Fruit fly (Drosophila melanogaster) whole organism, embryonic: ENCODE results near the gene slmb.
A peak's percentile ranks its signal among the peaks of the same experiment; 100 is the strongest.

Source experiments
- Atf6 ChIP-seq: fragments of 200-800 bp; sonication (Bioruptor generic); IDR thresholded peaks from 2 replicates; pipeline ENCODE4 v1.3.6; 2022; ENCODE audit warnings: missing biosample characterization, missing genetic modification characterization
- BEAF-32 ChIP-seq: fragments of 200-800 bp; sonication (Bioruptor generic); optimal IDR thresholded peaks from 3 replicates; lab custom pipeline; 2017; ENCODE audit warnings: missing biosample characterization, missing genetic modification characterization, mild to moderate bottlenecking, moderate library complexity, missing genetic modification reagents
- CG1024 ChIP-seq: fragments of 200-800 bp; sonication (Bioruptor generic); IDR thresholded peaks from 2 replicates; pipeline ENCODE4 v1.3.6; 2022; ENCODE audit warnings: missing biosample characterization, missing genetic modification characterization
- CG10462 ChIP-seq: fragments of 200-800 bp; sonication (Bioruptor generic); optimal IDR thresholded peaks from 2 replicates; lab custom pipeline; 2016; ENCODE audit warnings: missing biosample characterization, missing genetic modification characterization
- CG10565 ChIP-seq: fragments of 200-800 bp; sonication (Bioruptor generic); optimal IDR thresholded peaks from 3 replicates; lab custom pipeline; 2016; ENCODE audit warnings: missing biosample characterization, mild to moderate bottlenecking, missing genetic modification characterization
- CG11085 ChIP-seq: fragments of 200-800 bp; sonication (Bioruptor generic); IDR thresholded peaks from 2 replicates; pipeline ENCODE4 v1.3.6; 2022; ENCODE audit warnings: missing biosample characterization, missing genetic modification characterization
- CG11695 ChIP-seq: fragments of 200-800 bp; sonication (Bioruptor generic); IDR thresholded peaks from 3 replicates; pipeline ENCODE4 v1.3.6; 2022; ENCODE audit warnings: missing biosample characterization, missing genetic modification characterization
- CG12219 ChIP-seq: fragments of 200-800 bp; sonication (Bioruptor generic); optimal IDR thresholded peaks from 3 replicates; lab custom pipeline; 2018; ENCODE audit warnings: missing biosample characterization, mild to moderate bottlenecking, missing genetic modification characterization
- CG14965 ChIP-seq: fragments of 200-800 bp; sonication (Bioruptor generic); optimal IDR thresholded peaks from 2 replicates; lab custom pipeline; 2016; ENCODE audit warnings: missing biosample characterization, missing genetic modification characterization, borderline replicate concordance
- CG16815 ChIP-seq: fragments of 200-800 bp; sonication (Bioruptor generic); optimal IDR thresholded peaks from 3 replicates; lab custom pipeline; 2017; ENCODE audit warnings: missing biosample characterization, mild to moderate bottlenecking, missing genetic modification characterization
- CG18599 ChIP-seq: fragments of 200-800 bp; sonication (Bioruptor generic); optimal IDR thresholded peaks from 3 replicates; lab custom pipeline; 2017; ENCODE audit warnings: missing biosample characterization, missing genetic modification characterization, mild to moderate bottlenecking, moderate library complexity, missing genetic modification reagents
- CG18619 ChIP-seq: fragments of 200-800 bp; sonication (Bioruptor generic); optimal IDR thresholded peaks from 3 replicates; lab custom pipeline; 2017; ENCODE audit warnings: missing biosample characterization, mild to moderate bottlenecking, missing genetic modification characterization
- CG2129 ChIP-seq: fragments of 200-800 bp; sonication (Bioruptor generic); IDR thresholded peaks from 2 replicates; pipeline ENCODE4 v1.3.6; 2022; ENCODE audit warnings: missing biosample characterization, missing genetic modification characterization; ENCODE audit not compliant: partially characterized antibody
- CG30020 ChIP-seq: fragments of 200-800 bp; optimal IDR thresholded peaks from 2 replicates; lab custom pipeline; 2019; ENCODE audit warnings: missing biosample characterization, mild to moderate bottlenecking, missing genetic modification characterization, moderate library complexity
- CG31388 ChIP-seq: fragments of 200-800 bp; sonication (Bioruptor generic); optimal IDR thresholded peaks from 2 replicates; lab custom pipeline; 2016; ENCODE audit warnings: missing biosample characterization, missing genetic modification characterization
- CG31441 ChIP-seq: fragments of 200-800 bp; sonication (Bioruptor generic); IDR thresholded peaks from 2 replicates; pipeline ENCODE4 v1.3.6; 2022; ENCODE audit warnings: missing biosample characterization, missing genetic modification characterization
- CG42726 ChIP-seq: fragments of 200-800 bp; sonication (Bioruptor generic); IDR thresholded peaks from 2 replicates; pipeline ENCODE4 v1.3.6; 2022; ENCODE audit warnings: missing biosample characterization, missing genetic modification characterization; ENCODE audit not compliant: partially characterized antibody
- CG7372 ChIP-seq: fragments of 200-800 bp; sonication (Bioruptor generic); IDR thresholded peaks from 2 replicates; pipeline ENCODE4 v1.3.6; 2022; ENCODE audit warnings: missing biosample characterization, missing genetic modification characterization
- CG7987 ChIP-seq: fragments of 200-800 bp; sonication (Bioruptor generic); optimal IDR thresholded peaks from 2 replicates; lab custom pipeline; 2018; ENCODE audit warnings: missing biosample characterization, mild to moderate bottlenecking, missing genetic modification characterization, moderate library complexity
- CG8944 ChIP-seq: fragments of 200-800 bp; sonication (Bioruptor generic); optimal IDR thresholded peaks from 3 replicates; lab custom pipeline; 2016; ENCODE audit warnings: missing biosample characterization, missing genetic modification characterization
- CoRest ChIP-seq: fragments of 200-800 bp; sonication (Bioruptor generic); optimal IDR thresholded peaks from 3 replicates; lab custom pipeline; 2018; ENCODE audit warnings: missing biosample characterization, mild to moderate bottlenecking, missing genetic modification characterization, moderate library complexity
- Fer1 ChIP-seq: fragments of 200-800 bp; sonication (Bioruptor generic); optimal IDR thresholded peaks from 2 replicates; lab custom pipeline; 2017; ENCODE audit warnings: missing biosample characterization, mild to moderate bottlenecking, missing genetic modification characterization
- HLHmδ ChIP-seq: fragments of 200-800 bp; sonication (Bioruptor generic); optimal IDR thresholded peaks from 2 replicates; lab custom pipeline; 2018; ENCODE audit warnings: missing biosample characterization, mild to moderate bottlenecking, missing genetic modification characterization, moderate library complexity
- Nf-YA ChIP-seq: fragments of 200-800 bp; sonication (Bioruptor generic); IDR thresholded peaks from 2 replicates; pipeline ENCODE4 v1.3.6; 2022; ENCODE audit warnings: missing biosample characterization, missing genetic modification characterization
- NfI ChIP-seq: fragments of 200-800 bp; sonication (Bioruptor generic); optimal IDR thresholded peaks from 3 replicates; lab custom pipeline; 2018; ENCODE audit warnings: missing biosample characterization, mild to moderate bottlenecking, missing genetic modification characterization, moderate library complexity
- Xbp1 ChIP-seq: fragments of 200-800 bp; sonication (Bioruptor generic); optimal IDR thresholded peaks from 3 replicates; lab custom pipeline; 2016; ENCODE audit warnings: missing biosample characterization, mild to moderate bottlenecking, missing genetic modification characterization
- ash1 ChIP-seq: fragments of 200-800 bp; sonication (Bioruptor generic); optimal IDR thresholded peaks from 2 replicates; lab custom pipeline; 2018; ENCODE audit warnings: missing biosample characterization, mild to moderate bottlenecking, missing genetic modification characterization
- cas ChIP-seq: fragments of 200-800 bp; sonication (Bioruptor generic); IDR thresholded peaks from 2 replicates; pipeline ENCODE4 v1.3.6; 2022; ENCODE audit warnings: missing biosample characterization, missing genetic modification characterization
- caup ChIP-seq: fragments of 200-800 bp; sonication (Bioruptor generic); optimal IDR thresholded peaks from 3 replicates; lab custom pipeline; 2017; ENCODE audit warnings: missing biosample characterization, mild to moderate bottlenecking, missing genetic modification characterization, moderate library complexity; ENCODE audit not compliant: severe bottlenecking
- cg ChIP-seq: fragments of 200-800 bp; sonication (Bioruptor generic); optimal IDR thresholded peaks from 3 replicates; lab custom pipeline; 2019; ENCODE audit warnings: missing biosample characterization, mild to moderate bottlenecking, missing genetic modification characterization, moderate library complexity
- crc ChIP-seq: fragments of 200-800 bp; sonication (Bioruptor generic); optimal IDR thresholded peaks from 2 replicates; lab custom pipeline; 2016; ENCODE audit warnings: missing biosample characterization, missing genetic modification characterization
- da ChIP-seq: fragments of 200-800 bp; sonication (Bioruptor generic); optimal IDR thresholded peaks from 2 replicates; lab custom pipeline; 2016; ENCODE audit warnings: missing biosample characterization, missing genetic modification characterization
- danr ChIP-seq: fragments of 200-800 bp; sonication (Bioruptor generic); IDR thresholded peaks from 2 replicates; pipeline ENCODE4 v1.3.6; 2022; ENCODE audit warnings: missing biosample characterization, missing genetic modification characterization
- dmrt99B ChIP-seq: fragments of 200-800 bp; sonication (Bioruptor generic); optimal IDR thresholded peaks from 2 replicates; lab custom pipeline; 2018; ENCODE audit warnings: missing biosample characterization, mild to moderate bottlenecking, missing genetic modification characterization, moderate library complexity
- dysf ChIP-seq: fragments of 200-800 bp; sonication (Bioruptor generic); IDR thresholded peaks from 3 replicates; pipeline ENCODE4 v1.3.6; 2022; ENCODE audit warnings: missing biosample characterization, missing genetic modification characterization
- eve ChIP-seq, 2 experiments: fragments of >200 bp; optimal IDR thresholded peaks; 2 replicates each; lab custom pipeline; 2017; ENCODE audit warnings: missing biosample characterization in 2 of 2, missing genetic modification characterization in 2 of 2
- fd3F ChIP-seq: fragments of 200-800 bp; sonication (Bioruptor generic); optimal IDR thresholded peaks from 2 replicates; lab custom pipeline; 2018; ENCODE audit warnings: missing biosample characterization, mild to moderate bottlenecking, missing genetic modification characterization, moderate library complexity
- fd64A ChIP-seq: fragments of 200-800 bp; sonication (Bioruptor generic); optimal IDR thresholded peaks from 3 replicates; lab custom pipeline; 2018; ENCODE audit warnings: missing biosample characterization, mild to moderate bottlenecking, missing genetic modification characterization
- klu ChIP-seq: fragments of 200-800 bp; sonication (Bioruptor generic); IDR thresholded peaks from 2 replicates; pipeline ENCODE4 v1.3.6; 2022; ENCODE audit warnings: missing biosample characterization, missing genetic modification characterization
- nerfin-1 ChIP-seq: fragments of 200-800 bp; sonication (Bioruptor generic); optimal IDR thresholded peaks from 3 replicates; lab custom pipeline; 2019; ENCODE audit warnings: missing biosample characterization, mild to moderate bottlenecking, missing genetic modification characterization, moderate library complexity
- pan ChIP-seq, 4 experiments: fragments of >200 bp in 3 of 4; fragments of 200-800 bp in 1 of 4; sonication (Bioruptor generic) in 1 of 4; optimal IDR thresholded peaks in 3 of 4; IDR thresholded peaks in 1 of 4; 2 replicates each; pipeline versions ENCODE4 v1.3.6 to Lab custom; 2017 to 2022; ENCODE audit warnings: missing biosample characterization in 2 of 4, missing genetic modification characterization in 2 of 4, mixed read lengths in 1 of 4
- pum ChIP-seq: fragments of 200-800 bp; sonication (Bioruptor generic); optimal IDR thresholded peaks from 2 replicates; lab custom pipeline; 2016; ENCODE audit warnings: missing biosample characterization, missing genetic modification characterization
- salm ChIP-seq: fragments of 200-800 bp; sonication (Bioruptor generic); optimal IDR thresholded peaks from 2 replicates; lab custom pipeline; 2018; ENCODE audit warnings: missing biosample characterization, mild to moderate bottlenecking, missing genetic modification characterization
- tio ChIP-seq: fragments of 200-800 bp; sonication (Bioruptor generic); optimal IDR thresholded peaks from 2 replicates; lab custom pipeline; 2017; ENCODE audit warnings: missing biosample characterization, missing genetic modification characterization, inconsistent platforms
- toy ChIP-seq: fragments of 200-800 bp; sonication (Bioruptor generic); IDR thresholded peaks from 2 replicates; pipeline ENCODE4 v1.3.6; 2022; ENCODE audit warnings: missing biosample characterization, missing genetic modification characterization
- trh ChIP-seq: fragments of 200-800 bp; sonication (Bioruptor generic); optimal IDR thresholded peaks from 2 replicates; lab custom pipeline; 2016; ENCODE audit warnings: missing biosample characterization, missing genetic modification characterization
- vnd ChIP-seq: fragments of 200-800 bp; sonication (Bioruptor generic); IDR thresholded peaks from 3 replicates; pipeline ENCODE4 v1.3.6; 2022; ENCODE audit warnings: missing biosample characterization, missing genetic modification characterization; ENCODE audit not compliant: partially characterized antibody
- z ChIP-seq: fragments of 200-800 bp; sonication (Bioruptor generic); IDR thresholded peaks from 3 replicates; pipeline ENCODE4 v1.3.6; 2022; ENCODE audit warnings: missing biosample characterization, missing genetic modification characterization

slmb gene

DNA sequence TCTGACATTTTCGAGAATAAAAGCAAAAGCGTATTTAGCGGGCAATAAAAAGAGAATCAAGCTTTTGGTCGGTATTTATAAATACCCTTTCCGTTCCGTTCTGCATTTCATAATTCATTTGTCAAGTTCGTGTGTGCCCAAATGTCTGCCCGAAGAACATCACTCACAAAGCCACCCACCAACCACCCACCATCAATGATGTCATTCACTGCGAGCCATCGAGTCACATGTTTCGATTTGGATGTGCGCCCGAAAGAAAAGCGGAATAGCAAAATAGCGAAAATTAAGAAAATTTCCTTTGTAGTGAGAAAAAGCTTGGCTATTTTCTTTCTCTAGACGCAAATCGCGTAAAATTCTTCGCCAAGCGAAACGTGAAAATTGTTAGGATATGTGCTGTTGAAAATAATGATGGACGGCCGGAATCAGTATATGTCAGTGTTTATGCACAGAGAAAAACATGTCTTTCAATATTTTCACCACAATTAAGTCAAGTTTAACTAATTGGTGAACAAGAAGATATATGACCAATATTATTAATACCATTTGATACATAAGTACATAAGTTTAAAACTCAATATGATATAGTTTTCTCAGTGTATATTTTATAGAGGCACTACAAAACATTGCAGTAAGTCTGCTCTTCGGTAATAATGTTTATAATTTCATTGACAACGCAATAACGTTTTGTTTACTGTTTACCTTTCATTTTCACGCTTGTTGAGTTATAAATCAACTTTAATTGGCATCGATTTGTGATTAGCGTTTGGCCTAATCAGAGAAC, 24.0 kb upstream of the slmb start (continued):
- TF ChIP-seq CG11085 (GFP tag; lab: Robert Waterston, UW) = 0 out of 2 replicates have a peak, but pooled peaks have one; percentile 14
- no peak for TF ChIP-seq cg
- peak; percentile 48 for TF ChIP-seq fd3F (GFP tag; lab: Kevin White, UChicago)
- peak; percentile 67 for TF ChIP-seq CG11695 (GFP tag; lab: Robert Waterston, UW)
- peak; percentile 8 for TF ChIP-seq CG16815 (GFP tag; lab: Kevin White, UChicago)
- TF ChIP-seq klu = peak; percentile 33; the same call in 1 of the 2 replicates
- no peak for TF ChIP-seq CG42726 (GFP tag; lab: Robert Waterston, UW)
- TF ChIP-seq CG31388 = no peak
- TF ChIP-seq z (GFP tag; lab: Robert Waterston, UW) = no peak
- TF ChIP-seq CG1024 = no peak
- TF ChIP-seq cas (GFP tag; lab: Robert Waterston, UW) = 0 out of 2 replicates have a peak, but pooled peaks have one; percentile 39
- TF ChIP-seq ash1 = no peak
- TF ChIP-seq nerfin-1 (tag; lab: Kevin White, UChicago) = peak; percentile 4
- peak; percentile 69 for TF ChIP-seq CoRest
- TF ChIP-seq CG18599 = peak; percentile 69
- no peak for TF ChIP-seq BEAF-32 (GFP tag; lab: Kevin White, UChicago)
- peak; percentile 20 for TF ChIP-seq pum (GFP tag; lab: Kevin White, UChicago)
- no peak for TF ChIP-seq CG7987 (GFP tag; lab: Kevin White, UChicago)
- TF ChIP-seq caup (GFP tag; lab: Kevin White, UChicago) = peak; percentile 55
- no peak for TF ChIP-seq danr (GFP tag; lab: Robert Waterston, UW)
- no peak for TF ChIP-seq HLHmδ (GFP tag; lab: Kevin White, UChicago)
- TF ChIP-seq CG7372 (GFP tag; lab: Robert Waterston, UW) = 0 out of 2 replicates have a peak, but pooled peaks have one; percentile 24
- TF ChIP-seq CG12219 = peak; percentile 59
- no peak for TF ChIP-seq trh (GFP tag; lab: Kevin White, UChicago)
- TF ChIP-seq dmrt99B (tag; lab: Kevin White, UChicago) = peak; percentile 71
- no peak for TF ChIP-seq CG10462 (GFP tag; lab: Kevin White, UChicago)
- no peak for TF ChIP-seq CG30020 (tag; lab: Kevin White, UChicago)
- TF ChIP-seq vnd = no peak
- no peak for TF ChIP-seq fd64A (GFP tag; lab: Kevin White, UChicago)
- peak; percentile 56 for TF ChIP-seq CG31441
- TF ChIP-seq Atf6 (GFP tag; lab: Robert Waterston, UW) = peak; percentile 63; the same call in 1 of the 2 replicates
- TF ChIP-seq dysf (GFP tag; lab: Robert Waterston, UW) = peak; percentile 60
- no peak for TF ChIP-seq da (GFP tag; lab: Kevin White, UChicago)
- no peak for TF ChIP-seq pan (optimal IDR thresholded peaks at IDR 0.05; lab: Kevin White, UChicago)
- TF ChIP-seq pan (GFP tag; optimal IDR thresholded peaks at IDR 0.05 in 1 of 2, IDR thresholded peaks at IDR 0.05 in 1 of 2) = peak in 1 of 2 experiments; percentile 79
- TF ChIP-seq toy (GFP tag; lab: Robert Waterston, UW) = no peak
- TF ChIP-seq CG10565 (GFP tag; lab: Kevin White, UChicago) = no peak
- TF ChIP-seq eve (GFP tag; optimal IDR thresholded peaks at IDR 0.05; lab: Kevin White, UChicago) = no peak
- TF ChIP-seq Nf-YA (GFP tag; lab: Robert Waterston, UW) = no peak
- peak; percentile 49 for TF ChIP-seq tio (GFP tag; lab: Kevin White, UChicago)
- TF ChIP-seq crc (GFP tag; lab: Kevin White, UChicago) = peak; percentile 28
- TF ChIP-seq CG2129 (GFP tag; lab: Robert Waterston, UW) = no peak
- TF ChIP-seq CG18619 (GFP tag; lab: Kevin White, UChicago) = peak; percentile 9
- no peak for TF ChIP-seq CG8944 (GFP tag; lab: Kevin White, UChicago)
- peak; percentile 37 for TF ChIP-seq Fer1 (GFP tag; lab: Kevin White, UChicago)
- no peak for TF ChIP-seq CG14965
- peak; percentile 63 for TF ChIP-seq Xbp1 (GFP tag; lab: Kevin White, UChicago)
- TF ChIP-seq NfI (GFP tag; lab: Kevin White, UChicago) = peak; percentile 47
- no peak for TF ChIP-seq salm (tag; lab: Kevin White, UChicago)
